Fruit fly (Drosophila melanogaster) Kc167 (cell line): ENCODE measurements around the gene IntS11.
A peak's percentile ranks its signal among the peaks of the same experiment; 100 is the strongest.

Source experiments
- Myc ChIP-seq: fragments of >200 bp; optimal IDR thresholded peaks from 2 replicates; lab custom pipeline; 2017; ENCODE audit warnings: missing external identifiers
- Sin3A ChIP-seq: fragments of >200 bp; optimal IDR thresholded peaks from 2 replicates; lab custom pipeline; 2018; ENCODE audit warnings: missing external identifiers
- h ChIP-seq: fragments of >200 bp; optimal IDR thresholded peaks from 3 replicates; lab custom pipeline; 2018; ENCODE audit warnings: missing external identifiers
- insv ChIP-seq: fragments of >200 bp; optimal IDR thresholded peaks from 3 replicates; lab custom pipeline; 2018; ENCODE audit warnings: missing external identifiers
- psq ChIP-seq: fragments of >200 bp; optimal IDR thresholded peaks from 2 replicates; lab custom pipeline; 2017; ENCODE audit warnings: missing external identifiers
- ttk ChIP-seq: sonication (Bioruptor generic); optimal IDR thresholded peaks from 2 replicates; lab custom pipeline; 2017; ENCODE audit warnings: missing external identifiers

Gene IntS11

DNA sequence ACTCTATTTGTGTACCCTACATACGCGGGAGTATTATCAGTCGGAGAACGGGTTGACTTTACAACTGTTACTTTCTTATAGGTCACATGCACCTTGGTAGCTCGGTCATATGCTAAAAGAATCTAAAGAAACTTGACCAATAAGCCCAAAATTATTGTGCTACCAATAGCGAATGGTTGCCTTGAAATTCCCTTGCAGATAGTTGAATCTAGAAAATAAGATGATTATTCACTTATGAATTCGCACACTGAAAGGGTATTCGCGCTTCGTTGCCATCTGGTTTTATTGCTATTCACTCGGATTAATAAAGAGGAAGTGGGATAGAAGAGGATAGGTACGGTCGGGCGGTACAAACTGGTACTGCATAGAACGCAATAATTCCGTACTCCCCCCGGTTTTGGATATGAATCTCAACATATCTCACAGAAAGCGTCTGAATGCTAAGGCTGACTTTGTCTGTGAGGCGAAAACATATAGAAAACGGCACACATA lies 28.7 kb downstream of the IntS11 start:
- TF ChIP-seq psq (peak; percentile 61), ttk (lab: Kevin White, UChicago) (no peak)

DNA sequence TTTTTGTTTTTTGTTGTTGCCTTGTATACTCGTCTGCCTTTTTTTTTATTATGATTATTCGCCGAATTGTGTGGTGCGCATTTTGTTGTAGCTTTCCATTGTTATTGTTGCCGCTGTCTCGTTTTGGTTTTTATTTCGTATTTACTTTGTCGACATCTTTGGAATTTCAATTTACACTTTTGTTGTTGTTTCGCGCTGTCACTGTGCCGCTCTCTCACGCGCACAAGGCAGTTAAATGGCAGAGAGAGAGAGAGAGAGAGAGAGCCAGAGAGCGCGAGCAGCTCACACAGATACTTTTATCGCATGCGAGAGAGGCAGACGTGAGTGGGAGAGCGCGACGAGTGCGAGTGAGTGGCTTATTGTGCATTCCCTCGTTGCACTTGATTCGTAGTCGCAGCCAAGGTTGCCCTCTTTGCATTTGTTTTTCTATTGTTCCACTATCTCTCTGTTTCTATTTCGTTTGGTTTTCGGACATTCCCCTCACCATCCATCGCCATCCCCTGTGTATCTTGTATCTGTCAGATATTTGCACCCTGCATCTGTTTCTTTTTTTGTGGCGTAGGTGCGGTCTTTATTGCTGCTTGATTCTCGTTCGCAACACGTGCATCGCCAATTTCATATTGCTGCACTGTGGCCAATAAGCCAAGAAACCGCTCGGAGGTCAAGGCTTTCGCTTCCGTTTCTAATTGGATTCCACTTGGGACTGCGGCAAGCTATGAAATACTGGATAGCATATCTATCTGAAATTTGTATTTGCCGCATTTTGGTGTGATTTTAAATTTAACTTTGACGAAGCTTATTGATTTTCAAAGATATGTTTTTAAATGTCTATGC lies 29.4 kb downstream of the IntS11 start:
- TF ChIP-seq psq (no peak), Myc (lab: Kevin White, UChicago) (no peak), h (lab: Kevin White, UChicago) (no peak), insv (lab: Kevin White, UChicago) (no peak), Sin3A (lab: Kevin White, UChicago) (no peak), ttk (lab: Kevin White, UChicago) (no peak)

DNA sequence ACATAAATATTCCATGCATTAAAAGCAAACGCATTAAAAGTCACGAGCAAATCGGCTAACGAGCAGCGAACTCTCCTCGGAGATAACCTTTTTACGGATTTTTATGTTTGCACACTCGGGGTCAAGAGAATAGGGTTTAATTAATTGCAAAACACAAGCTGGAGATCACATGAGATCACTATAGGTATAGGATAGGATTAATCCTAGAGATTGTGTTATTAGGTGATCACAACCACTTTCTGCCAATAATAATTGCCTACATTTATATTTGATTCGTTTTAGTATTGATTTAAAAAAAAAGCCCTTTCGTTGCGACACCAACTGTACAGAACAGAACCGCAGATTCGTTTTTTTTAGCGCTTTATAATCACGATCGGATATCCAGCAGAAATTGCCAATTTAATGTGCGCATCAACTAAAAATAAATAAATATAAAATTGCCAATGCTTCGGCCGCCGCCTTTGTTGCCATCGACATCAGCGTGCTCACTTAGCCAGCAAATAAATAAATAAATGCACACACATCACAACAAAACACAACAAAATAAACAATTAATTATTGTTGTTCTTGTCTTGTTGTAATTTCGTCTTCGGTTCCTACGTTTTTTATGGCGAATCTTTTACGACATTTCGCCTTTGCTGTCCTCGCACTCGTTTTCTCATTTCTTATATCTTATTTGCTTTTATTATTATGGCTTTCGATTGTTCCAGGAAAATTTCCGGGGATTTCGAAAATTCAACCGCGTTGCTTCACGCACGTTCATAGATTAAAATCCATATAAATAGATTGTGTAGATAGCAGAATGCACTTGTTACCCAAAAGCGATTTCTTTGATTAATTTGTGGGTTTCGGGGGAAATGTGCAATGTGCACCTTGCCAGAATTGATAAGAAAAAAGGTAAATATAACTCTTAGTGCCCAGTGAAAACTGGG lies 30.9 kb downstream of the IntS11 start:
- TF ChIP-seq insv (lab: Kevin White, UChicago) (no peak), ttk (lab: Kevin White, UChicago) (no peak), Sin3A (lab: Kevin White, UChicago) (no peak), Myc (lab: Kevin White, UChicago) (no peak), h (lab: Kevin White, UChicago) (no peak), psq (no peak)

DNA sequence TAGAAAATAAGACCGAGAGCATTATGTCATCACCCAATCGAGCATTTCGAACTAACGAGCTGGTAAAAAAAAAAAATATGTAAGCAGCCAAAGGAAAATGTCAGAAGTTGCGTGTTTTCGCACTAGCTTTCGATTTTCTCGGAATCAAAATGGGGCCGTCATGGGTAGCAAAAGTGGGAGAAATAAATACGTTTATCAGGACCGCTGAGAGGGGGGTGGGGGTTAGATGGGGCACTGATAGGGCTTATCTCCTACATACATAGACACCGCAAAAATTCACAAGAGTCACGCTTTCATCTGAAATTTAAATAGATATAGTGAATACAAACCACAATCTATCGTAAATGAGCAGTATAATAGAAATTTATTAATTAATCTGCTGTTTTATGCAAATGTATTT lies 32.1 kb downstream of the IntS11 start:
- TF ChIP-seq Sin3A (lab: Kevin White, UChicago) = no peak
- no peak for TF ChIP-seq psq
- TF ChIP-seq ttk (lab: Kevin White, UChicago) = no peak
- TF ChIP-seq Myc (lab: Kevin White, UChicago) = no peak
- no peak for TF ChIP-seq insv (lab: Kevin White, UChicago)
- no peak for TF ChIP-seq h (lab: Kevin White, UChicago)

DNA sequence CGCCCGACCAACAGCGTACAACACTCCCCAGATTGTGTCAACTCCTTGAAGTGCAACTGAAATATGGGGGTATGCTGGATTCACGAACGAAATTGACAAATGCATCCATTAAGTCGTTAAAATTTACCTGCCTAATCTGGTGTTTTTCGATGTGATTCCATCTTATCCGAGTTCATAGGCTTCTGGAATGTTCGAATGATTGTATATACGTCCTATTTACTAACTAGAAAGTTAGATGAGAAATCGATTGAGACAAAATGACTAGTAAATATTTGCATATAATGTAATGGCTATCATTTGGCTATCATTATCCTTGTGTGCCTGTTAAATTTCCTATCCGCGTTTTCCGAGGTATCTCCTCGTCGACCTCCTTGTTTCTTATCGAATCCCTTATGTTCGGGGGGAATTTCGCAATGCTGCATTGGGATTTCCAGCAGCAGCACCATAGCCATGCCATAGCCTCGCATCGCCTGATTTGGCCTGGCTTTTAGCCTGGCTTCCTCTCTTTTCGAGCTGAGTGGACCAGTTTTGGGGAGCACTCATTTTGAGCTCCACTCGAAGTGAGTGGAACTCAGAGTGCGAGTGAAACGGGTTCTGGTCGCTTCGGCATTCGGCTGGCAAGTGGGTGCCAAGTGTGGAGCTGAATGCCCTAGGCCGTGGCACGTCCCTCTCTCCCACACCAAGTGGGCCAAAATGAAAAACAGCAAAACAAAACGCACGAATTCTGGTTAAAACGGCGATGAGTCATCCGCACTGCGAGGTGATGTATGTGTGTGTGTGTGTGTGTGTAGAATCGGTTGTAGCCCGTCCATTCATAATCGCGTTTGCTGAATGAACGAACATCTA lies 33.2 kb downstream of the IntS11 start:
- no peak for TF ChIP-seq psq

DNA sequence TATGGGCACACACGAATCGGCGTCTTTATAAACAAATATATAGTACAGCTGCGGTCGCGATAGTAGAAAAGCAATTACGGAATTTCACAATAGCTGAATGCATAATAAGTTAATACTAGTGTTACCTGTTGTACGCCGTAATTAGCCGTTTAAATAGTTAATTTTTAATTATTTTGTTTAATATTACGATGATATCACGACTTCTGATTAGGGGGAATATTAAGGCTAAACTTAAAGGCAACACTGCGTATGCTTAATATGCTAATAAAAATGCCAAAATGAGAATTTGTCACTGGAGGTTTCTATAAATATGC lies 33.8 kb downstream of the IntS11 start:
- TF ChIP-seq Sin3A (lab: Kevin White, UChicago) (no peak), ttk (lab: Kevin White, UChicago) (no peak), Myc (lab: Kevin White, UChicago) (no peak), h (lab: Kevin White, UChicago) (no peak), insv (lab: Kevin White, UChicago) (no peak), psq (no peak)

DNA sequence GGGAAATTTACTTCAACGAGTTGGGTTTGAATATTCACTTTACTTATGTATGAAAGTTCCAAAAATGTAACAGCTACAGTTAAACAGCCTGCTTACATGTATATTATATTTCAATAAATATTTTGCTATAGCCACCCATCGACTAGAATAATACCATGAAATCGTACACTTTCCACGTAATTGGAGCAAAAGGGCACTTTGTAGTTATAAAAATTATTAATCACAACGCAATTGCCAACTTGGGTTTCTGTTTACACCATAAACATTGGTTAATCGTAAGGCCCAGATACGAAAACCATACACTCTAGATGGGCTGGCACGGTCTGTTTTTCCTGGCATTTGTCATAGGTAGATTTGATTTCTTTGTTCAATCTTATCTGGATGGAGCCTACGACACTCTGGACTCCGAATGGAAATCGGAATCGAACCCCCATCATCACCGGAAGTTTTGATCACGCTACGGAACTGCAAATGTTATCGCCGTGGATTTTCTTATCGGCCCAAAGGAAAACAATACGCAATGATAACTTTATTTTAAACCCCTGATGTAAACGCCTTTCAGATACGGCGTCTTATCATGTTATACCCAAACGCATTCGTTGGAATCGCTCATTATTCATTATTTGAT lies 35.4 kb downstream of the IntS11 start, which contains the start of gene fig:
Gene fig, minus strand, starts transcription at position 51 of the 628 bp plus-strand sequence.
- TF ChIP-seq h (lab: Kevin White, UChicago) (no peak), insv (lab: Kevin White, UChicago) (no peak), Sin3A (lab: Kevin White, UChicago) (no peak), Myc (lab: Kevin White, UChicago) (no peak), psq (no peak), ttk (lab: Kevin White, UChicago) (no peak)

DNA sequence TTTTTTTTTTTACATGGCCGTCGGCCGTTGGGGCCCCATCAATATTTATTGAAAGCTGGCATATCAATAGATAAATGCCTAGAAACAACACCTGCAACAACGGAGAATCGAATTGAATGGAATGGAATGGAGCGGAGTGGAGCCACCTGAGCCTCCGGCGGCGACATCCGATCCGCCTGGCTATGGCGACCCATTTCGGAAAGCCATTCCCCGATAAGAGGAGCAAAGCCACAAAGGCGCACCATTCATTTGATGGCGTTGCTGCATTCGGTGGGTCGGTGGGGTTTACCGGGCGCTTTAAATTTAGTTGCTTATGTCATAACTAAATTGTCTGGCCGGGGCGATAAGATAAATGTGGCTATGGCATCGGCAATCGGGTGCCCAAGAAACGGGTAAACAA lies 36.7 kb downstream of the IntS11 start:
- TF ChIP-seq psq = no peak
- TF ChIP-seq insv (lab: Kevin White, UChicago) = no peak

DNA sequence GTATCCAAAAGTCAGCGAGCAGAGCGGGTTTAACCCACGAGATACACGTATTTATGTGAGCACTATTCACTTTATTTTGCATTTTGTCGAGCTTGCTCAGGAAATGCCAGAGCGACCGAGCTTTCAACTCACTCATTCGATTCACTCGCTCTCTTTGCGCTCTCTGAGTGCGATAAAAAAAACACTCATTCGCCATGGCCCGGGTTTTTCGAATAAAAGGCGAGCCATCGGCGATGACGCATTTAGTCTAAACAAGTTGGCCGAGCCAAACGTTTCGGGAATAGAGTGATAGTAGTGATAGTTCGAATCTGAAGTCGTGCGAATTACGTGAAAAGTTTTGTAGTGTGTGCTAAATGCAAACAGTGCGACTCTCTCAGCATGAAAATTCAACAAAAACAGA lies 37.2 kb downstream of the IntS11 start:
- TF ChIP-seq insv (lab: Kevin White, UChicago) (no peak), Myc (lab: Kevin White, UChicago) (no peak), psq (no peak), Sin3A (lab: Kevin White, UChicago) (no peak), h (lab: Kevin White, UChicago) (no peak), ttk (lab: Kevin White, UChicago) (no peak)

DNA sequence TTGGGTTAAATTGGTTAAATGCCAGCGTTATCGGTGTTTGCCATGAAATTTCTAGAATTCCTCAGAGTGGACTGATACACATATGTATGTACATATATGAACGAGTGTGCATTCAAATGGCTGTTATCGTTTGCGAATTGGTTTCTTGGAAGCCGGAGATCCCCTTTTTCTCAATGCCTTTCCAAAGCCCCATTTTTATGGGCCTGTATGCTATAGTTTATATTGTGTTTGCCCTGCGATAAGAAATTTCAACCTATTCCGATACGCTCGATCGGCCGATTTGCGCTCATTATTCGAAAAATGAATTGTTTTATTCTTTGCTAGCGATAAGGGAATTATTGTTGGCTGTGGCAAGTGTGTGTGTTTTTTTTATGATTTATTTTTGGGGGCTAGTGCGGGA lies 38.1 kb downstream of the IntS11 start:
- TF ChIP-seq h (lab: Kevin White, UChicago) (no peak), Sin3A (lab: Kevin White, UChicago) (no peak), Myc (lab: Kevin White, UChicago) (no peak), psq (no peak), ttk (lab: Kevin White, UChicago) (no peak), insv (lab: Kevin White, UChicago) (no peak)

DNA sequence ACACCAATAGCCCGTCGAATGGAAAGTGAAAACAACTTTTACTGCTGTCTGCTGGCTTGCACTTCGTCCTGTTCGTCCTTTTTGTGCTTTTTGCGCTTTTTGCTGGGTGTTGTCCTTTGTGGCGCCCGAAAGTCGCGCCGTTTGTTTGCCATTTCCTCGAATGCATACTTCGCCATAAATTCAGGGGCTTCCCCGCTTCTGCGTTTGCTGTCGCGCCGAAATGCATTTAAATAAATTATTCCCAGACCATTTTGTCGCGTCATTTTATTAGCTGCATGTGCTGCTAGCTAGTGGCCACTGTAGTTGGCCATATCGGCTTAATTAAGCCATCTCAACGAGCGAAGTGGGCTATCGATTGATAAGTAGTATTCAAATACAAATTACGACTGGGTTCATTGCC lies 40.1 kb downstream of the IntS11 start:
- TF ChIP-seq insv (lab: Kevin White, UChicago) (no peak), psq (no peak), ttk (lab: Kevin White, UChicago) (no peak), Sin3A (lab: Kevin White, UChicago) (no peak), h (lab: Kevin White, UChicago) (no peak), Myc (lab: Kevin White, UChicago) (no peak)
